Fruit fly (Drosophila melanogaster) whole organism, embryonic: ENCODE results near the gene CG12662.

Experiments
- Atf6 ChIP-seq: fragments of 200-800 bp; sonication (Bioruptor generic); IDR thresholded peaks from 2 replicates; pipeline ENCODE4 v1.3.6; 2022; ENCODE audit warnings: missing biosample characterization, missing genetic modification characterization
- Bdp1 ChIP-seq: fragments of 200-800 bp; sonication (Bioruptor generic); optimal IDR thresholded peaks from 3 replicates; lab custom pipeline; 2016; ENCODE audit warnings: missing biosample characterization, missing genetic modification characterization
- CG10209 ChIP-seq: fragments of 200-800 bp; sonication (Bioruptor generic); optimal IDR thresholded peaks from 3 replicates; lab custom pipeline; 2017; ENCODE audit warnings: missing biosample characterization, mild to moderate bottlenecking, missing genetic modification characterization, missing genetic modification reagents
- CG1024 ChIP-seq: fragments of 200-800 bp; sonication (Bioruptor generic); IDR thresholded peaks from 2 replicates; pipeline ENCODE4 v1.3.6; 2022; ENCODE audit warnings: missing biosample characterization, missing genetic modification characterization
- CG11247 ChIP-seq: fragments of 200-800 bp; sonication (Bioruptor generic); IDR thresholded peaks from 2 replicates; pipeline ENCODE4 v1.3.6; 2022; ENCODE audit warnings: missing biosample characterization, missing genetic modification characterization
- CG11456 ChIP-seq: fragments of 200-800 bp; sonication (Bioruptor generic); IDR thresholded peaks from 3 replicates; pipeline ENCODE4 v1.3.6; 2022; ENCODE audit warnings: missing biosample characterization, missing genetic modification characterization
- CG15269 ChIP-seq: fragments of 200-800 bp; sonication (Bioruptor generic); optimal IDR thresholded peaks from 2 replicates; lab custom pipeline; 2018; ENCODE audit warnings: missing biosample characterization, mild to moderate bottlenecking, missing genetic modification characterization, moderate library complexity
- CG1647 ChIP-seq: fragments of 200-800 bp; sonication (Bioruptor generic); optimal IDR thresholded peaks from 3 replicates; lab custom pipeline; 2016; ENCODE audit warnings: missing biosample characterization, missing genetic modification characterization
- CG17186 ChIP-seq: fragments of 200-800 bp; sonication (Bioruptor generic); optimal IDR thresholded peaks from 3 replicates; lab custom pipeline; 2017; ENCODE audit warnings: missing biosample characterization, missing genetic modification reagents, missing genetic modification characterization
- CG17328 ChIP-seq: fragments of 200-800 bp; sonication (Bioruptor generic); IDR thresholded peaks from 2 replicates; pipeline ENCODE4 v1.3.6; 2022; ENCODE audit warnings: missing biosample characterization, missing genetic modification characterization
- CG17829 ChIP-seq: fragments of 200-800 bp; optimal IDR thresholded peaks from 2 replicates; lab custom pipeline; 2019; ENCODE audit warnings: missing biosample characterization, mild to moderate bottlenecking, missing genetic modification characterization, moderate library complexity
- CG18619 ChIP-seq: fragments of 200-800 bp; sonication (Bioruptor generic); optimal IDR thresholded peaks from 3 replicates; lab custom pipeline; 2017; ENCODE audit warnings: missing biosample characterization, mild to moderate bottlenecking, missing genetic modification characterization
- CG30431 ChIP-seq: fragments of 200-800 bp; sonication (Bioruptor generic); optimal IDR thresholded peaks from 2 replicates; lab custom pipeline; 2017; ENCODE audit warnings: missing biosample characterization, missing genetic modification characterization
- CG32767 ChIP-seq: fragments of 200-800 bp; sonication (Bioruptor generic); IDR thresholded peaks from 2 replicates; pipeline ENCODE4 v1.3.6; 2022; ENCODE audit warnings: missing biosample characterization, missing genetic modification characterization
- CG4328 ChIP-seq: fragments of 200-800 bp; sonication (Bioruptor generic); optimal IDR thresholded peaks from 3 replicates; lab custom pipeline; 2017; ENCODE audit warnings: missing biosample characterization, missing genetic modification reagents, missing genetic modification characterization
- CG4854 ChIP-seq: fragments of 200-800 bp; sonication (Bioruptor generic); optimal IDR thresholded peaks from 2 replicates; lab custom pipeline; 2016; ENCODE audit warnings: missing biosample characterization, missing genetic modification characterization, inconsistent platforms
- CG5180 ChIP-seq: fragments of 200-800 bp; sonication (Bioruptor generic); optimal IDR thresholded peaks from 3 replicates; lab custom pipeline; 2017; ENCODE audit warnings: missing biosample characterization, missing genetic modification characterization, mild to moderate bottlenecking, moderate library complexity, missing genetic modification reagents
- CG6689 ChIP-seq: fragments of 200-800 bp; sonication (Bioruptor generic); IDR thresholded peaks from 2 replicates; pipeline ENCODE4 v1.3.6; 2022; ENCODE audit warnings: missing biosample characterization, missing genetic modification characterization
- CG6854 ChIP-seq: fragments of 200-800 bp; sonication (Bioruptor generic); optimal IDR thresholded peaks from 3 replicates; lab custom pipeline; 2017; ENCODE audit warnings: missing biosample characterization, mild to moderate bottlenecking, missing genetic modification characterization
- CG7357 ChIP-seq: fragments of 200-800 bp; sonication (Bioruptor generic); IDR thresholded peaks from 3 replicates; pipeline ENCODE4 v1.3.6; 2022; ENCODE audit warnings: missing biosample characterization, missing genetic modification characterization
- CG7786 ChIP-seq: fragments of 200-800 bp; sonication (Bioruptor generic); optimal IDR thresholded peaks from 2 replicates; lab custom pipeline; 2016; ENCODE audit warnings: missing biosample characterization, missing genetic modification characterization
- CG8359 ChIP-seq: fragments of 200-800 bp; sonication (Bioruptor generic); optimal IDR thresholded peaks from 2 replicates; lab custom pipeline; 2017; ENCODE audit warnings: missing biosample characterization, mild to moderate bottlenecking, missing genetic modification characterization, borderline replicate concordance
- CG8388 ChIP-seq: fragments of 200-800 bp; sonication (Bioruptor generic); optimal IDR thresholded peaks from 2 replicates; lab custom pipeline; 2019; ENCODE audit warnings: missing biosample characterization, mild to moderate bottlenecking, missing genetic modification characterization, moderate library complexity
- CG8478 ChIP-seq: fragments of >200 bp; optimal IDR thresholded peaks from 2 replicates; lab custom pipeline; 2018
- CTCF ChIP-seq: fragments of 200-800 bp; sonication (Bioruptor generic); optimal IDR thresholded peaks from 2 replicates; lab custom pipeline; 2017; ENCODE audit warnings: missing biosample characterization, mild to moderate bottlenecking, missing genetic modification characterization, moderate library complexity
- Fer1 ChIP-seq: fragments of 200-800 bp; sonication (Bioruptor generic); optimal IDR thresholded peaks from 2 replicates; lab custom pipeline; 2017; ENCODE audit warnings: missing biosample characterization, mild to moderate bottlenecking, missing genetic modification characterization
- HLHmδ ChIP-seq: fragments of 200-800 bp; sonication (Bioruptor generic); optimal IDR thresholded peaks from 2 replicates; lab custom pipeline; 2018; ENCODE audit warnings: missing biosample characterization, mild to moderate bottlenecking, missing genetic modification characterization, moderate library complexity
- Hand ChIP-seq: fragments of 200-800 bp; sonication (Bioruptor generic); optimal IDR thresholded peaks from 2 replicates; lab custom pipeline; 2017; ENCODE audit warnings: mild to moderate bottlenecking, missing biosample characterization, missing genetic modification reagents, missing genetic modification characterization
- Hr78 ChIP-seq, 2 experiments: fragments of 200-800 bp in 1 of 2; fragments of >200 bp in 1 of 2; sonication (Bioruptor generic) in 1 of 2; optimal IDR thresholded peaks; 2 replicates each; lab custom pipeline; 2017 to 2019; ENCODE audit warnings: missing biosample characterization in 2 of 2, missing genetic modification characterization in 2 of 2, mild to moderate bottlenecking in 1 of 2, moderate library complexity in 1 of 2
- NC2β ChIP-seq: fragments of 200-800 bp; sonication (Bioruptor generic); optimal IDR thresholded peaks from 2 replicates; lab custom pipeline; 2016; ENCODE audit warnings: missing biosample characterization, missing genetic modification characterization
- NK7.1 ChIP-seq: fragments of 200-800 bp; sonication (Bioruptor generic); optimal IDR thresholded peaks from 3 replicates; lab custom pipeline; 2016; ENCODE audit warnings: missing biosample characterization, missing genetic modification characterization
- Nf-YC ChIP-seq: fragments of 200-800 bp; optimal IDR thresholded peaks from 3 replicates; lab custom pipeline; 2019; ENCODE audit warnings: missing biosample characterization, mild to moderate bottlenecking, missing genetic modification characterization, moderate library complexity
- Oaz ChIP-seq: fragments of 200-800 bp; sonication (Bioruptor generic); IDR thresholded peaks from 2 replicates; pipeline ENCODE4 v1.3.6; 2022; ENCODE audit warnings: missing biosample characterization, missing genetic modification characterization
- Opbp ChIP-seq: fragments of 200-800 bp; sonication (Bioruptor generic); IDR thresholded peaks from 3 replicates; pipeline ENCODE4 v1.3.6; 2022; ENCODE audit warnings: missing biosample characterization, missing genetic modification characterization; ENCODE audit not compliant: partially characterized antibody
- Pdp1 ChIP-seq, 2 experiments: fragments of 200-800 bp; sonication (Bioruptor generic); optimal IDR thresholded peaks; 3 replicates each; lab custom pipeline; 2016; ENCODE audit warnings: missing biosample characterization in 2 of 2, missing genetic modification characterization in 2 of 2, mild to moderate bottlenecking in 1 of 2, moderate library complexity in 1 of 2
- Xbp1 ChIP-seq: fragments of 200-800 bp; sonication (Bioruptor generic); optimal IDR thresholded peaks from 3 replicates; lab custom pipeline; 2016; ENCODE audit warnings: missing biosample characterization, mild to moderate bottlenecking, missing genetic modification characterization
- cad ChIP-seq: fragments of >200 bp; optimal IDR thresholded peaks from 2 replicates; lab custom pipeline; 2017; ENCODE audit warnings: missing biosample characterization, missing genetic modification characterization
- ci ChIP-seq: fragments of 200-800 bp; sonication (Bioruptor generic); IDR thresholded peaks from 3 replicates; pipeline ENCODE4 v1.3.6; 2022; ENCODE audit warnings: missing biosample characterization, missing genetic modification characterization
- corto ChIP-seq: fragments of 200-800 bp; sonication (Bioruptor generic); optimal IDR thresholded peaks from 2 replicates; lab custom pipeline; 2016; ENCODE audit warnings: missing biosample characterization, mild to moderate bottlenecking, missing genetic modification characterization, moderate library complexity
- hkb ChIP-seq, 2 experiments: fragments of 200-800 bp in 1 of 2; fragments of >200 bp in 1 of 2; sonication (Bioruptor generic) in 1 of 2; IDR thresholded peaks in 1 of 2; optimal IDR thresholded peaks in 1 of 2; 2 replicates each; pipeline versions ENCODE4 v1.3.6 to Lab custom; 2017 to 2022; ENCODE audit warnings: missing biosample characterization in 1 of 2, missing genetic modification characterization in 1 of 2
- hth ChIP-seq: fragments of >200 bp; optimal IDR thresholded peaks from 2 replicates; lab custom pipeline; 2017; ENCODE audit warnings: inconsistent platforms
- nau ChIP-seq: fragments of 200-800 bp; sonication (Bioruptor generic); optimal IDR thresholded peaks from 3 replicates; lab custom pipeline; 2017; ENCODE audit warnings: missing biosample characterization, mild to moderate bottlenecking, missing genetic modification characterization, missing genetic modification reagents
- nmo ChIP-seq: fragments of 200-800 bp; sonication (Bioruptor generic); optimal IDR thresholded peaks from 2 replicates; lab custom pipeline; 2018; ENCODE audit warnings: missing biosample characterization, mild to moderate bottlenecking, missing genetic modification characterization, moderate library complexity
- pb ChIP-seq: fragments of 200-800 bp; sonication (Bioruptor generic); optimal IDR thresholded peaks from 3 replicates; lab custom pipeline; 2016; ENCODE audit warnings: missing biosample characterization, missing genetic modification characterization
- prd ChIP-seq, 3 experiments: fragments of >200 bp in 2 of 3; fragments of 200-800 bp in 1 of 3; sonication (Bioruptor generic) in 1 of 3; optimal IDR thresholded peaks in 2 of 3; IDR thresholded peaks in 1 of 3; 2 replicates in 2 of 3; 3 replicates in 1 of 3; pipeline versions ENCODE4 v1.3.6 to Lab custom; 2017 to 2022; ENCODE audit warnings: missing biosample characterization in 1 of 3, missing genetic modification characterization in 1 of 3
- rib ChIP-seq: fragments of 200-800 bp; sonication (Bioruptor generic); IDR thresholded peaks from 2 replicates; pipeline ENCODE4 v1.3.6; 2022; ENCODE audit warnings: missing biosample characterization, missing genetic modification characterization
- slou ChIP-seq: fragments of 200-800 bp; sonication (Bioruptor generic); optimal IDR thresholded peaks from 3 replicates; lab custom pipeline; 2016; ENCODE audit warnings: missing biosample characterization, missing genetic modification characterization
- ssp ChIP-seq: fragments of 200-800 bp; sonication (Bioruptor generic); IDR thresholded peaks from 2 replicates; pipeline ENCODE4 v1.3.6; 2022; ENCODE audit warnings: missing biosample characterization, missing genetic modification characterization
- tio ChIP-seq: fragments of 200-800 bp; sonication (Bioruptor generic); optimal IDR thresholded peaks from 2 replicates; lab custom pipeline; 2017; ENCODE audit warnings: missing biosample characterization, missing genetic modification characterization, inconsistent platforms
- zfh1 ChIP-seq: fragments of 200-800 bp; sonication (Bioruptor generic); IDR thresholded peaks from 3 replicates; pipeline ENCODE4 v1.3.6; 2022; ENCODE audit warnings: missing biosample characterization, missing genetic modification characterization

CG12662 gene

DNA sequence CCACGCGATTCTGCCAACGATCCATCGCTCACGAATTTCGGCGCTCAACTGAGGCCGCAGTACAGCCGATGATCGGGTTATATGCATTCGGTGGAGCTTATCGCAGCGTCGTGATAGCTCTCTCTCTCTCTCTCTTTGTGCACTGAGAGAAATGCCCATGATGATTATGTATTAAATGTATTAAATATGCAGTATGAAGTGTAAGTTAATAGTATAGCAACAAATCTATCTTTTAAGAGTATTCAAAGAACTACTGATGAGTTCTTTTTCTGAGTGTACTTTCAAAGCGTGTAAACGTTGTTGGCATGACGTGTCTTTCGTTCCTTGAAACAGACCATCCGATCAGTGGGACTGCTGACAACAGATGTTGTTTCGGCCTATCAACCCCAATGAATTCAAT lies 10.0 kb downstream of the CG12662 start, which contains the start of gene CG10962 (continued):
- TF ChIP-seq CG6854 (no peak), nau (peak; percentile 26), CG4328 (GFP tag; lab: Kevin White, UChicago) (no peak), Nf-YC (tag; lab: Kevin White, UChicago) (peak; percentile 32), Hr78 (GFP tag; optimal IDR thresholded peaks at IDR 0.05; lab: Kevin White, UChicago) (peak in 1 of 2 experiments; percentile 31), Bdp1 (peak; percentile 7), Opbp (GFP tag; lab: Robert Waterston, UW) (no peak), CG17186 (GFP tag; lab: Kevin White, UChicago) (no peak), CG4854 (no peak), CG7786 (GFP tag; lab: Kevin White, UChicago) (peak; percentile 44), Oaz (GFP tag; lab: Robert Waterston, UW) (0 out of 2 replicates have a peak, but pooled peaks have one; percentile 22), hkb (optimal IDR thresholded peaks at IDR 0.05; lab: Kevin White, UChicago) (no peak), hkb (GFP tag; IDR thresholded peaks at IDR 0.05; lab: Robert Waterston, UW) (peak; percentile 78), CG15269 (tag; lab: Kevin White, UChicago) (peak; percentile 74), corto (GFP tag; lab: Kevin White, UChicago) (peak; percentile 83), CG32767 (GFP tag; lab: Robert Waterston, UW) (peak; percentile 36; the same call in 1 of the 2 replicates), prd (optimal IDR thresholded peaks at IDR 0.05; lab: Kevin White, UChicago) (no peak), prd (GFP tag; IDR thresholded peaks at IDR 0.05; lab: Robert Waterston, UW) (peak; percentile 67), Xbp1 (GFP tag; lab: Kevin White, UChicago) (peak; percentile 88), Atf6 (GFP tag; lab: Robert Waterston, UW) (peak; percentile 84), CG6689 (peak; percentile 75), CG11247 (GFP tag; lab: Robert Waterston, UW) (peak; percentile 50), Fer1 (peak; percentile 50), HLHmδ (GFP tag; lab: Kevin White, UChicago) (no peak), slou (GFP tag; lab: Kevin White, UChicago) (peak; percentile 8), hth (lab: Kevin White, UChicago) (no peak), CG30431 (GFP tag; lab: Kevin White, UChicago) (no peak), CTCF (GFP tag; lab: Kevin White, UChicago) (no peak), Pdp1 (GFP tag; optimal IDR thresholded peaks at IDR 0.05; lab: Kevin White, UChicago) (peak; percentile 66 to 69), ssp (GFP tag; lab: Robert Waterston, UW) (peak; percentile 61), CG17328 (GFP tag; lab: Robert Waterston, UW) (peak; percentile 79; the same call in 1 of the 2 replicates), CG17829 (tag; lab: Kevin White, UChicago) (peak; percentile 36), CG5180 (peak; percentile 2), Hand (GFP tag; lab: Kevin White, UChicago) (peak; percentile 60), CG8359 (GFP tag; lab: Kevin White, UChicago) (peak; percentile 27), NK7.1 (GFP tag; lab: Kevin White, UChicago) (peak; percentile 58), pb (peak; percentile 12), CG7357 (0 out of 3 replicates have a peak, but pooled peaks have one; percentile 35), nmo (GFP tag; lab: Kevin White, UChicago) (peak; percentile 79), CG1024 (peak; percentile 30; the same call in 1 of the 2 replicates), CG8388 (peak; percentile 52), CG18619 (peak; percentile 49), rib (GFP tag; lab: Robert Waterston, UW) (no peak), tio (GFP tag; lab: Kevin White, UChicago) (peak; percentile 28), CG10209 (GFP tag; lab: Kevin White, UChicago) (peak; percentile 49), CG11456 (GFP tag; lab: Robert Waterston, UW) (peak; percentile 67), CG8478 (lab: Kevin White, UChicago) (no peak), CG1647 (peak; percentile 3), NC2β (GFP tag; lab: Kevin White, UChicago) (no peak), zfh1 (peak; percentile 22; the same call in 1 of the 3 replicates), ci (GFP tag; lab: Robert Waterston, UW) (peak; percentile 89), cad (GFP tag; lab: Kevin White, UChicago) (no peak)
